Worm (Caenorhabditis elegans): ENCODE data around the gene F13A2.3.

DNA sequence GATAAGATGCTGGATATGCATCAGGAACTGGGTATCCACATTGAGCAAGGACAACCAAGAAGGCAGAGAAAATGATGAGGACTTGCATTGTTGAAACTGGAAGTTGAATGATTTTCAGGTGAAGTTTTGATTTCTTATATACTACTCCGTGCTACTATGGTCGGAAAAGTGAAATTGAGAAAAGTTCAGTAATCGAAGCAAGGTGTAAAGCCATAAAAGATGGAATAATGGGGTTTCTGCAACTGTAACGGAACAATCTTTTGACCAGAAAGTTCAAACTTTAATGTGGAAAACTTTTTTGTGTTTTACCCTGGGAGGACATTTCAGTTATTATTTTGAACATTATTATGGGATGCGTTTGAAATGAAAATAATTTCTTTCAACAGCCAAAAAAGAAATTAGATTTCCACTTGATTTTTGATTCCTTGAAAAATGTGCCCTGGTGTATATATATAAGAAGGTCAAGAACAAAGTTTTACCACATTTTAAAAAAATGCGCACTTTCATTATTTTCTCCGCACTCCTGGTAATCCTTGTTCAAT lies 27.8 kb upstream of the F13A2.3 start, which contains the start of the genes Y47D7A.9 and Y47D7A.19:
- TF ChIP-seq unc-62 (GFP tag; optimal IDR thresholded peaks at IDR 0.05), result no peak
- TF ChIP-seq mep-1 (tag; optimal IDR thresholded peaks at IDR 0.05), result no peak
- TF ChIP-seq nhr-237 (tag; optimal IDR thresholded peaks at IDR 0.05), result no peak
- TF ChIP-seq elt-3 (tag; optimal IDR thresholded peaks at IDR 0.05), result no peak
- no peak for TF ChIP-seq ham-2 (GFP tag; optimal IDR thresholded peaks at IDR 0.05)
- no peak for TF ChIP-seq mls-2 (tag; optimal IDR thresholded peaks at IDR 0.05)
